Fruit fly (Drosophila melanogaster) whole organism, embryonic: ENCODE measurements around the gene Ctr1A.

Source experiments
- B-H1 ChIP-seq: fragments of 200-800 bp; sonication (Bioruptor generic); IDR thresholded peaks from 3 replicates; pipeline ENCODE4 v1.3.6; 2022; ENCODE audit warnings: missing biosample characterization, missing genetic modification characterization
- Blimp-1 ChIP-seq: fragments of 200-800 bp; sonication (Bioruptor generic); optimal IDR thresholded peaks from 3 replicates; lab custom pipeline; 2018; ENCODE audit warnings: missing biosample characterization, missing genetic modification characterization, mild to moderate bottlenecking, moderate library complexity, missing genetic modification reagents
- CG10431 ChIP-seq: fragments of 200-800 bp; sonication (Bioruptor generic); optimal IDR thresholded peaks from 3 replicates; lab custom pipeline; 2018; ENCODE audit warnings: missing biosample characterization, mild to moderate bottlenecking, missing genetic modification characterization
- CG10543 ChIP-seq: fragments of 200-800 bp; sonication (Bioruptor generic); optimal IDR thresholded peaks from 3 replicates; lab custom pipeline; 2017; ENCODE audit warnings: missing biosample characterization, mild to moderate bottlenecking, missing genetic modification characterization, moderate library complexity
- CG13424 ChIP-seq: fragments of 200-800 bp; sonication (Bioruptor generic); optimal IDR thresholded peaks from 2 replicates; lab custom pipeline; 2019; ENCODE audit warnings: missing biosample characterization, mild to moderate bottlenecking, missing genetic modification characterization, moderate library complexity
- CG13894 ChIP-seq: fragments of 200-800 bp; sonication (Bioruptor generic); optimal IDR thresholded peaks from 3 replicates; lab custom pipeline; 2018; ENCODE audit warnings: missing biosample characterization, mild to moderate bottlenecking, missing genetic modification characterization, moderate library complexity
- CG14667 ChIP-seq: fragments of 200-800 bp; sonication (Bioruptor generic); IDR thresholded peaks from 2 replicates; pipeline ENCODE4 v1.3.6; 2022; ENCODE audit warnings: missing biosample characterization, missing genetic modification characterization
- CG1792 ChIP-seq: fragments of 200-800 bp; sonication (Bioruptor generic); optimal IDR thresholded peaks from 2 replicates; lab custom pipeline; 2016; ENCODE audit warnings: missing biosample characterization, missing genetic modification characterization
- CG30403 ChIP-seq: fragments of 200-800 bp; sonication (Bioruptor generic); optimal IDR thresholded peaks from 3 replicates; lab custom pipeline; 2016; ENCODE audit warnings: missing biosample characterization, missing genetic modification characterization
- CG33557 ChIP-seq: fragments of 200-800 bp; sonication (Bioruptor generic); optimal IDR thresholded peaks from 2 replicates; lab custom pipeline; 2019; ENCODE audit warnings: missing biosample characterization, mild to moderate bottlenecking, missing genetic modification characterization, moderate library complexity
- CG7928 ChIP-seq: fragments of 200-800 bp; sonication (Bioruptor generic); optimal IDR thresholded peaks from 2 replicates; lab custom pipeline; 2017; ENCODE audit warnings: missing biosample characterization, mild to moderate bottlenecking, missing genetic modification characterization
- CG8924 ChIP-seq: fragments of 200-800 bp; optimal IDR thresholded peaks from 3 replicates; lab custom pipeline; 2019; ENCODE audit warnings: missing biosample characterization, mild to moderate bottlenecking, missing genetic modification characterization, moderate library complexity
- Deaf1 ChIP-seq: fragments of 200-800 bp; optimal IDR thresholded peaks from 3 replicates; lab custom pipeline; 2019; ENCODE audit warnings: missing biosample characterization, mild to moderate bottlenecking, missing genetic modification characterization, moderate library complexity
- Drgx ChIP-seq: fragments of 200-800 bp; sonication (Bioruptor generic); IDR thresholded peaks from 2 replicates; pipeline ENCODE4 v1.3.6; 2022; ENCODE audit warnings: missing biosample characterization, missing genetic modification characterization
- Fer2 ChIP-seq: fragments of 200-800 bp; sonication (Bioruptor generic); optimal IDR thresholded peaks from 2 replicates; lab custom pipeline; 2018; ENCODE audit warnings: missing biosample characterization, mild to moderate bottlenecking, missing genetic modification characterization, moderate library complexity
- GATAe ChIP-seq: fragments of 200-800 bp; sonication (Bioruptor generic); conservative IDR thresholded peaks from 2 replicates; pipeline ENCODE4 v1.3.6; 2022; ENCODE audit warnings: missing biosample characterization, missing genetic modification characterization
- Hey ChIP-seq: fragments of 200-800 bp; sonication (Bioruptor generic); optimal IDR thresholded peaks from 3 replicates; lab custom pipeline; 2018; ENCODE audit warnings: missing biosample characterization, mild to moderate bottlenecking, missing genetic modification characterization
- Med ChIP-seq: fragments of 200-800 bp; sonication (Bioruptor generic); peaks from one replicate; lab custom pipeline; 2016; ENCODE audit warnings: missing biosample characterization, missing genetic modification characterization, mild to moderate bottlenecking, inconsistent platforms, moderate library complexity
- Mrtf ChIP-seq: fragments of 200-800 bp; sonication (Bioruptor generic); IDR thresholded peaks from 3 replicates; pipeline ENCODE4 v1.3.6; 2022; ENCODE audit warnings: missing biosample characterization, missing genetic modification characterization
- Opbp ChIP-seq: fragments of 200-800 bp; sonication (Bioruptor generic); IDR thresholded peaks from 3 replicates; pipeline ENCODE4 v1.3.6; 2022; ENCODE audit warnings: missing biosample characterization, missing genetic modification characterization; ENCODE audit not compliant: partially characterized antibody
- Trl ChIP-seq, 3 experiments: fragments of >200 bp in 2 of 3; fragments of 200-800 bp in 1 of 3; sonication (Bioruptor generic) in 1 of 3; optimal IDR thresholded peaks; 2 replicates in 1 of 3; 3 replicates in 2 of 3; lab custom pipeline; 2016 to 2017; ENCODE audit warnings: missing biosample characterization in 1 of 3, missing genetic modification characterization in 1 of 3
- YL-1 ChIP-seq: fragments of 200-800 bp; sonication (Bioruptor generic); optimal IDR thresholded peaks from 3 replicates; lab custom pipeline; 2017; ENCODE audit warnings: missing biosample characterization, mild to moderate bottlenecking, missing genetic modification characterization
- bsh ChIP-seq, 2 experiments: fragments of 200-800 bp; sonication (Bioruptor generic); optimal IDR thresholded peaks; 2 replicates each; lab custom pipeline; 2017 to 2018; ENCODE audit warnings: mild to moderate bottlenecking in 2 of 2, missing biosample characterization in 2 of 2, missing genetic modification characterization in 2 of 2, moderate library complexity in 1 of 2
- btn ChIP-seq: fragments of 200-800 bp; sonication (Bioruptor generic); optimal IDR thresholded peaks from 2 replicates; lab custom pipeline; 2016; ENCODE audit warnings: missing biosample characterization, missing genetic modification characterization
- cad ChIP-seq: fragments of >200 bp; optimal IDR thresholded peaks from 2 replicates; lab custom pipeline; 2017; ENCODE audit warnings: missing biosample characterization, missing genetic modification characterization
- chn ChIP-seq: fragments of 200-800 bp; sonication (Bioruptor generic); optimal IDR thresholded peaks from 2 replicates; lab custom pipeline; 2016; ENCODE audit warnings: missing biosample characterization, missing genetic modification characterization
- ci ChIP-seq: fragments of 200-800 bp; sonication (Bioruptor generic); IDR thresholded peaks from 3 replicates; pipeline ENCODE4 v1.3.6; 2022; ENCODE audit warnings: missing biosample characterization, missing genetic modification characterization
- dimm ChIP-seq: fragments of 200-800 bp; sonication (Bioruptor generic); IDR thresholded peaks from 2 replicates; pipeline ENCODE4 v1.3.6; 2022; ENCODE audit warnings: missing biosample characterization, missing genetic modification characterization
- eve ChIP-seq, 2 experiments: fragments of >200 bp; optimal IDR thresholded peaks; 2 replicates each; lab custom pipeline; 2017; ENCODE audit warnings: missing biosample characterization in 2 of 2, missing genetic modification characterization in 2 of 2
- eyg ChIP-seq: fragments of 200-800 bp; sonication (Bioruptor generic); optimal IDR thresholded peaks from 3 replicates; lab custom pipeline; 2016; ENCODE audit warnings: missing biosample characterization, missing genetic modification characterization
- gfzf ChIP-seq: fragments of 200-800 bp; sonication (Bioruptor generic); optimal IDR thresholded peaks from 2 replicates; lab custom pipeline; 2016; ENCODE audit warnings: missing biosample characterization, mild to moderate bottlenecking, missing genetic modification characterization, moderate library complexity
- gsb-n ChIP-seq: fragments of 200-800 bp; sonication (Bioruptor generic); optimal IDR thresholded peaks from 3 replicates; lab custom pipeline; 2018; ENCODE audit warnings: missing biosample characterization, mild to moderate bottlenecking, missing genetic modification characterization
- ham ChIP-seq: fragments of 200-800 bp; sonication (Bioruptor generic); IDR thresholded peaks from 2 replicates; pipeline ENCODE4 v1.3.6; 2022; ENCODE audit warnings: missing biosample characterization, missing genetic modification characterization
- lab ChIP-seq: fragments of 200-800 bp; sonication (Bioruptor generic); optimal IDR thresholded peaks from 3 replicates; lab custom pipeline; 2017; ENCODE audit warnings: missing biosample characterization, missing genetic modification characterization, mild to moderate bottlenecking, moderate library complexity, missing genetic modification reagents
- mld ChIP-seq: fragments of 200-800 bp; sonication (Bioruptor generic); IDR thresholded peaks from 3 replicates; pipeline ENCODE4 v1.3.6; 2022; ENCODE audit warnings: missing biosample characterization, missing genetic modification characterization; ENCODE audit not compliant: partially characterized antibody
- nom ChIP-seq: fragments of 200-800 bp; sonication (Bioruptor generic); optimal IDR thresholded peaks from 2 replicates; lab custom pipeline; 2017; ENCODE audit warnings: missing biosample characterization, missing genetic modification characterization, mild to moderate bottlenecking, moderate library complexity, missing genetic modification reagents
- prd ChIP-seq, 3 experiments: fragments of >200 bp in 2 of 3; fragments of 200-800 bp in 1 of 3; sonication (Bioruptor generic) in 1 of 3; optimal IDR thresholded peaks in 2 of 3; IDR thresholded peaks in 1 of 3; 2 replicates in 2 of 3; 3 replicates in 1 of 3; pipeline versions ENCODE4 v1.3.6 to Lab custom; 2017 to 2022; ENCODE audit warnings: missing biosample characterization in 1 of 3, missing genetic modification characterization in 1 of 3
- sob ChIP-seq: fragments of 200-800 bp; sonication (Bioruptor generic); IDR thresholded peaks from 2 replicates; pipeline ENCODE4 v1.3.6; 2022; ENCODE audit warnings: missing biosample characterization, missing genetic modification characterization
- tin ChIP-seq: fragments of 200-800 bp; sonication (Bioruptor generic); optimal IDR thresholded peaks from 3 replicates; lab custom pipeline; 2016; ENCODE audit warnings: missing biosample characterization, missing genetic modification characterization
- tna ChIP-seq: fragments of 200-800 bp; sonication (Bioruptor generic); IDR thresholded peaks from 2 replicates; pipeline ENCODE4 v1.3.6; 2022; ENCODE audit warnings: missing biosample characterization, missing genetic modification characterization; ENCODE audit not compliant: partially characterized antibody
- tup ChIP-seq: fragments of 200-800 bp; sonication (Bioruptor generic); optimal IDR thresholded peaks from 2 replicates; lab custom pipeline; 2016; ENCODE audit warnings: missing biosample characterization, mild to moderate bottlenecking, missing genetic modification characterization, moderate library complexity
- twi ChIP-seq: fragments of 200-800 bp; optimal IDR thresholded peaks from 2 replicates; lab custom pipeline; 2019; ENCODE audit warnings: missing biosample characterization, mild to moderate bottlenecking, missing genetic modification characterization, moderate library complexity
- unc-4 ChIP-seq: fragments of 200-800 bp; sonication (Bioruptor generic); IDR thresholded peaks from 2 replicates; pipeline ENCODE4 v1.3.6; 2022; ENCODE audit warnings: missing biosample characterization, missing genetic modification characterization; ENCODE audit not compliant: partially characterized antibody
- wor ChIP-seq: fragments of 200-800 bp; sonication (Bioruptor generic); IDR thresholded peaks from 2 replicates; pipeline ENCODE4 v1.3.6; 2022; ENCODE audit warnings: missing biosample characterization, missing genetic modification characterization
- zf30C ChIP-seq: fragments of 200-800 bp; sonication (Bioruptor generic); optimal IDR thresholded peaks from 3 replicates; lab custom pipeline; 2018; ENCODE audit warnings: missing biosample characterization, mild to moderate bottlenecking, missing genetic modification characterization

Ctr1A gene

dm6 chrX:6706570-6707306 is 45.3 kb downstream of the Ctr1A start (continued):
- TF ChIP-seq Med (GFP tag; lab: Kevin White, UChicago) (peak; percentile 6), gfzf (no peak)

dm6 chrX:6708138-6708537 is 46.7 kb downstream of the Ctr1A start:
- no peak for TF ChIP-seq YL-1 (GFP tag; lab: Kevin White, UChicago)
- TF ChIP-seq gsb-n (tag; lab: Kevin White, UChicago): no peak
- TF ChIP-seq Trl (optimal IDR thresholded peaks at IDR 0.05; lab: Kevin White, UChicago): peak in 1 of 2 experiments; percentile 8
- TF ChIP-seq Trl (GFP tag; optimal IDR thresholded peaks at IDR 0.05; lab: Kevin White, UChicago): no peak
- TF ChIP-seq btn: no peak
- TF ChIP-seq mld: no peak
- no peak for TF ChIP-seq cad
- TF ChIP-seq CG10431: no peak
- TF ChIP-seq CG14667 (GFP tag; lab: Robert Waterston, UW): no peak
- no peak for TF ChIP-seq Blimp-1 (GFP tag; lab: Kevin White, UChicago)
- no peak for TF ChIP-seq prd (optimal IDR thresholded peaks at IDR 0.05; lab: Kevin White, UChicago)
- TF ChIP-seq prd (GFP tag; IDR thresholded peaks at IDR 0.05; lab: Robert Waterston, UW): no peak
- TF ChIP-seq Mrtf: no peak
- no peak for TF ChIP-seq Hey
- no peak for TF ChIP-seq tin (GFP tag; lab: Kevin White, UChicago)
- TF ChIP-seq Drgx (GFP tag; lab: Robert Waterston, UW): peak; percentile 56
- no peak for TF ChIP-seq CG30403 (GFP tag; lab: Kevin White, UChicago)
- peak in 1 of 2 experiments; percentile 73 for TF ChIP-seq bsh (GFP tag; optimal IDR thresholded peaks at IDR 0.05; lab: Kevin White, UChicago)
- TF ChIP-seq unc-4 (GFP tag; lab: Robert Waterston, UW): no peak
- no peak for TF ChIP-seq chn
- TF ChIP-seq CG13424 (tag; lab: Kevin White, UChicago): no peak
- no peak for TF ChIP-seq wor
- TF ChIP-seq nom (GFP tag; lab: Kevin White, UChicago): peak; percentile 87

dm6 chrX:6708580-6709199 is 47.2 kb downstream of the Ctr1A start:
- TF ChIP-seq eve (GFP tag; optimal IDR thresholded peaks at IDR 0.05; lab: Kevin White, UChicago) (peak in 1 of 2 experiments; percentile 82), CG13894 (tag; lab: Kevin White, UChicago) (no peak), CG8924 (tag; lab: Kevin White, UChicago) (peak; percentile 24), Blimp-1 (GFP tag; lab: Kevin White, UChicago) (no peak), dimm (GFP tag; lab: Robert Waterston, UW) (no peak), B-H1 (GFP tag; lab: Robert Waterston, UW) (no peak), GATAe (GFP tag; lab: Robert Waterston, UW) (peak; percentile 23; the same call in 1 of the 2 replicates), tna (GFP tag; lab: Robert Waterston, UW) (no peak), Fer2 (tag; lab: Kevin White, UChicago) (no peak), Deaf1 (tag; lab: Kevin White, UChicago) (peak; percentile 16), Opbp (no peak), btn (no peak), ci (no peak), CG1792 (GFP tag; lab: Kevin White, UChicago) (no peak), lab (GFP tag; lab: Kevin White, UChicago) (peak; percentile 32), CG33557 (GFP tag; lab: Kevin White, UChicago) (no peak), eyg (GFP tag; lab: Kevin White, UChicago) (no peak), Drgx (GFP tag; lab: Robert Waterston, UW) (no peak), CG10543 (GFP tag; lab: Kevin White, UChicago) (peak; percentile 11), ham (no peak), twi (tag; lab: Kevin White, UChicago) (no peak), zf30C (GFP tag; lab: Kevin White, UChicago) (no peak), CG7928 (GFP tag; lab: Kevin White, UChicago) (no peak), sob (GFP tag; lab: Robert Waterston, UW) (no peak), tup (GFP tag; lab: Kevin White, UChicago) (no peak)
